Fruit fly (Drosophila melanogaster) S2 (cell line): ENCODE data around the gene vrs.

ENCODE experiments used
- CG8478 ChIP-seq: fragments of >200 bp; optimal IDR thresholded peaks from 2 replicates; lab custom pipeline; 2018
- CTCF ChIP-seq, 2 experiments: fragments of >200 bp; optimal IDR thresholded peaks; 2 replicates each; lab custom pipeline; 2018

DNA sequence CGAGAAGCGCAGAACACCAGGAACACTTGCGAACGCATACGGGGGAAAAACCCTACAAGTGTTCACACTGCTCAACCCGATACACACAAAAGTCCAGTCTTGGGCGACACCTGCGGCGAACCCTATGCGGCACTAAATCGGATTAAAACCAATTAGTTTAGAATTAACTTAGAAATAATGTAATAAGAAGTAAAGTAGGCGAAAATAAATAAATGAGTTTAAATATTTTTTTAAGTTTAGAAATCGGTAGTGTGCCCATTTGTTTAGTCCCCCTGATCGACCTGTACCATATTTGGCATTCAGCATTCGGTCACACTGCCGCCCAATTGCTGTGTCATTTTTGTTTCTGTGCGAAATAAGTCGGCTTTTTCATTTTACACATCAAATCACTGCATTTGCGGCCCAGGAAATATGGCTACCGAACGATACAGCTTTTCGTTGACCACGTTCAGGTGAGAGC lies 16.4 kb upstream of the vrs start, which contains the start of gene Prosalpha2:
- no peak for TF ChIP-seq CG8478 (lab: Kevin White, UChicago)
- TF ChIP-seq CTCF (optimal IDR thresholded peaks at IDR 0.05; lab: Kevin White, UChicago), result no peak
